Worm (Caenorhabditis elegans): ENCODE results near the gene rpa-1.

DNA sequence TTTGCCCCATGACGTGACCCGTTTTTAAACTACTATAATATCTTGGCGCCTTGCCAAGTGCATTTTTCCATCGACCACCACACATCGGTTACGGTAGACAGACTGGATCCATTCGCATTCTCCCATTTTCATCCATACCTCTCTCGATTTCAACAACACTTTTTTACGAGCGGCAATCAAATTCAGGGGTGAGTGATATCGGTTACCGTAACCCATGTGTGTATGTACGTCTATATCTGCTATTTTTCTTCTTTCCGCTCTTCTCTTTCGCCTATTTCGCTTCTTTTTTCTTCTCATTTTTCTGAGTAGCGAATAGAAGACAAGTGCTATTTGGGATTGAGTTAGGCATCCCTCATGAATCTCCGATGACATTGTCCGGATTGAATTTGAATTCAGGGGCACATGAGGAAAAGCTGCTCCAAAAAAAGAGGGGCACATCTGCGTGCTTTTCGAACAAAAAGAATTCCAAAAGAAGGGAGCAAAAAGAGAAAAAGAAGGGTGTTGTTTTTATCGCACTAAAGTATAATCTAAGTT, 32.6 kb upstream of the rpa-1 start:
- TF ChIP-seq bed-3 (GFP tag; optimal IDR thresholded peaks at IDR 0.05) (no peak), elt-1 (tag; optimal IDR thresholded peaks at IDR 0.05; ENCODE audit: borderline replicate concordance, insufficient read depth) (no peak), ceh-83 (GFP tag; optimal IDR thresholded peaks at IDR 0.05) (no peak), nhr-237 (tag; optimal IDR thresholded peaks at IDR 0.05) (no peak)

Data from whole organism, mixed stage, embryonic.